Fruit fly (Drosophila melanogaster) whole organism, embryonic: ENCODE results near the gene CAHbeta.
A peak's percentile ranks its signal among the peaks of the same experiment; 100 is the strongest.

Experiments used
- Aef1 ChIP-seq: fragments of 200-800 bp; sonication (Bioruptor generic); IDR thresholded peaks from 3 replicates; pipeline ENCODE4 v1.3.6; 2022; ENCODE audit warnings: missing biosample characterization, missing genetic modification characterization
- B-H1 ChIP-seq: fragments of 200-800 bp; sonication (Bioruptor generic); IDR thresholded peaks from 3 replicates; pipeline ENCODE4 v1.3.6; 2022; ENCODE audit warnings: missing biosample characterization, missing genetic modification characterization
- Bteb2 ChIP-seq: fragments of 200-800 bp; sonication (Bioruptor generic); optimal IDR thresholded peaks from 2 replicates; lab custom pipeline; 2016; ENCODE audit warnings: missing biosample characterization, missing genetic modification characterization
- CG10979 ChIP-seq: fragments of 200-800 bp; sonication (Bioruptor generic); optimal IDR thresholded peaks from 2 replicates; lab custom pipeline; 2018; ENCODE audit warnings: missing biosample characterization, mild to moderate bottlenecking, missing genetic modification characterization, moderate library complexity
- CG11504 ChIP-seq: fragments of 200-800 bp; sonication (Bioruptor generic); optimal IDR thresholded peaks from 3 replicates; lab custom pipeline; 2019; ENCODE audit warnings: missing biosample characterization, mild to moderate bottlenecking, missing genetic modification characterization, moderate library complexity
- CG12236 ChIP-seq: fragments of 200-800 bp; sonication (Bioruptor generic); optimal IDR thresholded peaks from 2 replicates; lab custom pipeline; 2016; ENCODE audit warnings: missing biosample characterization, missing genetic modification characterization
- CG12659 ChIP-seq: fragments of 200-800 bp; sonication (Bioruptor generic); optimal IDR thresholded peaks from 3 replicates; lab custom pipeline; 2017; ENCODE audit warnings: mild to moderate bottlenecking, missing biosample characterization, missing genetic modification reagents, missing genetic modification characterization
- CG13287 ChIP-seq: fragments of 200-800 bp; sonication (Bioruptor generic); IDR thresholded peaks from 2 replicates; pipeline ENCODE4 v1.3.6; 2022; ENCODE audit warnings: missing biosample characterization, missing genetic modification characterization; ENCODE audit not compliant: partially characterized antibody
- CG16813 ChIP-seq: fragments of 200-800 bp; sonication (Bioruptor generic); IDR thresholded peaks from 3 replicates; pipeline ENCODE4 v1.3.6; 2022; ENCODE audit warnings: missing biosample characterization, missing genetic modification characterization; ENCODE audit not compliant: partially characterized antibody
- CG17186 ChIP-seq: fragments of 200-800 bp; sonication (Bioruptor generic); optimal IDR thresholded peaks from 3 replicates; lab custom pipeline; 2017; ENCODE audit warnings: missing biosample characterization, missing genetic modification reagents, missing genetic modification characterization
- CG18011 ChIP-seq: fragments of 200-800 bp; sonication (Bioruptor generic); optimal IDR thresholded peaks from 2 replicates; lab custom pipeline; 2017; ENCODE audit warnings: missing biosample characterization, missing genetic modification characterization, mild to moderate bottlenecking, moderate library complexity, missing genotype
- CG34224 ChIP-seq: fragments of 200-800 bp; sonication (Bioruptor generic); IDR thresholded peaks from 3 replicates; pipeline ENCODE4 v1.3.6; 2022; ENCODE audit warnings: missing biosample characterization, missing genetic modification characterization; ENCODE audit not compliant: partially characterized antibody
- CG7963 ChIP-seq: fragments of 200-800 bp; sonication (Bioruptor generic); IDR thresholded peaks from 3 replicates; pipeline ENCODE4 v1.3.6; 2022; ENCODE audit warnings: missing biosample characterization, missing genetic modification characterization; ENCODE audit not compliant: partially characterized antibody
- CTCF ChIP-seq: fragments of 200-800 bp; sonication (Bioruptor generic); optimal IDR thresholded peaks from 2 replicates; lab custom pipeline; 2017; ENCODE audit warnings: missing biosample characterization, mild to moderate bottlenecking, missing genetic modification characterization, moderate library complexity
- Dek ChIP-seq: fragments of 200-800 bp; sonication (Bioruptor generic); optimal IDR thresholded peaks from 3 replicates; lab custom pipeline; 2019; ENCODE audit warnings: missing biosample characterization, mild to moderate bottlenecking, missing genetic modification characterization, moderate library complexity
- Doc3 ChIP-seq: fragments of 200-800 bp; sonication (Bioruptor generic); IDR thresholded peaks from 3 replicates; pipeline ENCODE4 v1.3.6; 2022; ENCODE audit warnings: missing biosample characterization, missing genetic modification characterization; ENCODE audit not compliant: partially characterized antibody
- Ets97D ChIP-seq: fragments of 200-800 bp; sonication (Bioruptor generic); optimal IDR thresholded peaks from 3 replicates; lab custom pipeline; 2016; ENCODE audit warnings: missing biosample characterization, missing genetic modification characterization
- GATAe ChIP-seq: fragments of 200-800 bp; sonication (Bioruptor generic); conservative IDR thresholded peaks from 2 replicates; pipeline ENCODE4 v1.3.6; 2022; ENCODE audit warnings: missing biosample characterization, missing genetic modification characterization
- HLH3B ChIP-seq: fragments of 200-800 bp; sonication (Bioruptor generic); IDR thresholded peaks from 2 replicates; pipeline ENCODE4 v1.3.6; 2022; ENCODE audit warnings: missing biosample characterization, missing genetic modification characterization
- Hey ChIP-seq: fragments of 200-800 bp; sonication (Bioruptor generic); optimal IDR thresholded peaks from 3 replicates; lab custom pipeline; 2018; ENCODE audit warnings: missing biosample characterization, mild to moderate bottlenecking, missing genetic modification characterization
- Hsf ChIP-seq: fragments of 200-800 bp; sonication (Bioruptor generic); optimal IDR thresholded peaks from 3 replicates; lab custom pipeline; 2016; ENCODE audit warnings: missing biosample characterization, missing genetic modification characterization
- Jarid2 ChIP-seq: fragments of 200-800 bp; sonication (Bioruptor generic); optimal IDR thresholded peaks from 3 replicates; lab custom pipeline; 2017; ENCODE audit warnings: mild to moderate bottlenecking, missing biosample characterization, missing genetic modification reagents, missing genetic modification characterization
- MESR4 ChIP-seq: fragments of 200-800 bp; sonication (Bioruptor generic); optimal IDR thresholded peaks from 2 replicates; lab custom pipeline; 2018; ENCODE audit warnings: missing biosample characterization, mild to moderate bottlenecking, missing genetic modification characterization, moderate library complexity
- Mes4 ChIP-seq: fragments of 200-800 bp; sonication (Bioruptor generic); optimal IDR thresholded peaks from 2 replicates; lab custom pipeline; 2016; ENCODE audit warnings: missing biosample characterization, missing genetic modification characterization
- NC2α ChIP-seq: fragments of 200-800 bp; sonication (Bioruptor generic); optimal IDR thresholded peaks from 2 replicates; lab custom pipeline; 2016; ENCODE audit warnings: missing biosample characterization, missing genetic modification characterization
- Nf-YC ChIP-seq: fragments of 200-800 bp; optimal IDR thresholded peaks from 3 replicates; lab custom pipeline; 2019; ENCODE audit warnings: missing biosample characterization, mild to moderate bottlenecking, missing genetic modification characterization, moderate library complexity
- Oaz ChIP-seq: fragments of 200-800 bp; sonication (Bioruptor generic); IDR thresholded peaks from 2 replicates; pipeline ENCODE4 v1.3.6; 2022; ENCODE audit warnings: missing biosample characterization, missing genetic modification characterization
- Six4 ChIP-seq: fragments of 200-800 bp; sonication (Bioruptor generic); optimal IDR thresholded peaks from 2 replicates; lab custom pipeline; 2016; ENCODE audit warnings: missing biosample characterization, missing genetic modification characterization
- Sox102F ChIP-seq: fragments of 200-800 bp; sonication (Bioruptor generic); optimal IDR thresholded peaks from 2 replicates; lab custom pipeline; 2018; ENCODE audit warnings: missing biosample characterization, mild to moderate bottlenecking, missing genetic modification characterization, moderate library complexity
- Tbp ChIP-seq: fragments of >200 bp; optimal IDR thresholded peaks from 2 replicates; lab custom pipeline; 2018; ENCODE audit warnings: missing biosample characterization, missing genetic modification characterization
- Vsx1 ChIP-seq: fragments of 200-800 bp; sonication (Bioruptor generic); optimal IDR thresholded peaks from 2 replicates; lab custom pipeline; 2017; ENCODE audit warnings: missing biosample characterization, mild to moderate bottlenecking, missing genetic modification characterization, missing genetic modification reagents
- bowl ChIP-seq: fragments of 200-800 bp; sonication (Bioruptor generic); IDR thresholded peaks from 2 replicates; pipeline ENCODE4 v1.3.6; 2022; ENCODE audit warnings: missing biosample characterization, missing genetic modification characterization
- cad ChIP-seq: fragments of >200 bp; optimal IDR thresholded peaks from 2 replicates; lab custom pipeline; 2017; ENCODE audit warnings: missing biosample characterization, missing genetic modification characterization
- dati ChIP-seq: fragments of 200-800 bp; sonication (Bioruptor generic); IDR thresholded peaks from 2 replicates; pipeline ENCODE4 v1.3.6; 2022; ENCODE audit warnings: missing biosample characterization, missing genetic modification characterization
- dimm ChIP-seq: fragments of 200-800 bp; sonication (Bioruptor generic); IDR thresholded peaks from 2 replicates; pipeline ENCODE4 v1.3.6; 2022; ENCODE audit warnings: missing biosample characterization, missing genetic modification characterization
- esg ChIP-seq: fragments of 200-800 bp; sonication (Bioruptor generic); conservative IDR thresholded peaks from 2 replicates; pipeline ENCODE4 v1.3.6; 2022; ENCODE audit warnings: missing biosample characterization, missing genetic modification characterization
- fd3F ChIP-seq: fragments of 200-800 bp; sonication (Bioruptor generic); optimal IDR thresholded peaks from 2 replicates; lab custom pipeline; 2018; ENCODE audit warnings: missing biosample characterization, mild to moderate bottlenecking, missing genetic modification characterization, moderate library complexity
- ham ChIP-seq: fragments of 200-800 bp; sonication (Bioruptor generic); IDR thresholded peaks from 2 replicates; pipeline ENCODE4 v1.3.6; 2022; ENCODE audit warnings: missing biosample characterization, missing genetic modification characterization
- kah ChIP-seq: fragments of 200-800 bp; sonication (Bioruptor generic); optimal IDR thresholded peaks from 2 replicates; lab custom pipeline; 2018; ENCODE audit warnings: missing biosample characterization, mild to moderate bottlenecking, missing genetic modification characterization
- ken ChIP-seq: fragments of 200-800 bp; sonication (Bioruptor generic); IDR thresholded peaks from 3 replicates; pipeline ENCODE4 v1.3.6; 2022; ENCODE audit warnings: missing biosample characterization, missing genetic modification characterization
- mirr ChIP-seq: fragments of 200-800 bp; sonication (Bioruptor generic); optimal IDR thresholded peaks from 3 replicates; lab custom pipeline; 2018; ENCODE audit warnings: missing biosample characterization, mild to moderate bottlenecking, missing genetic modification characterization
- nau ChIP-seq: fragments of 200-800 bp; sonication (Bioruptor generic); optimal IDR thresholded peaks from 3 replicates; lab custom pipeline; 2017; ENCODE audit warnings: missing biosample characterization, mild to moderate bottlenecking, missing genetic modification characterization, missing genetic modification reagents
- nerfin-1 ChIP-seq: fragments of 200-800 bp; sonication (Bioruptor generic); optimal IDR thresholded peaks from 3 replicates; lab custom pipeline; 2019; ENCODE audit warnings: missing biosample characterization, mild to moderate bottlenecking, missing genetic modification characterization, moderate library complexity
- nom ChIP-seq: fragments of 200-800 bp; sonication (Bioruptor generic); optimal IDR thresholded peaks from 2 replicates; lab custom pipeline; 2017; ENCODE audit warnings: missing biosample characterization, missing genetic modification characterization, mild to moderate bottlenecking, moderate library complexity, missing genetic modification reagents
- otp ChIP-seq: fragments of 200-800 bp; sonication (Bioruptor generic); IDR thresholded peaks from 3 replicates; pipeline ENCODE4, ENCODE4 v1.3.6; 2022; ENCODE audit warnings: missing biosample characterization, missing genetic modification characterization
- pb ChIP-seq: fragments of 200-800 bp; sonication (Bioruptor generic); optimal IDR thresholded peaks from 3 replicates; lab custom pipeline; 2016; ENCODE audit warnings: missing biosample characterization, missing genetic modification characterization
- sens-2 ChIP-seq: fragments of 200-800 bp; sonication (Bioruptor generic); IDR thresholded peaks from 2 replicates; pipeline ENCODE4 v1.3.6; 2022; ENCODE audit warnings: missing biosample characterization, missing genetic modification characterization
- seq ChIP-seq: fragments of 200-800 bp; sonication (Bioruptor generic); IDR thresholded peaks from 2 replicates; pipeline ENCODE4 v1.3.6; 2022; ENCODE audit warnings: missing biosample characterization, missing genetic modification characterization
- sqz ChIP-seq: fragments of 200-800 bp; sonication (Bioruptor generic); optimal IDR thresholded peaks from 3 replicates; lab custom pipeline; 2018; ENCODE audit warnings: missing biosample characterization, mild to moderate bottlenecking, missing genetic modification characterization
- tgo ChIP-seq: fragments of 200-800 bp; sonication (Bioruptor generic); IDR thresholded peaks from 3 replicates; pipeline ENCODE4 v1.3.6; 2022; ENCODE audit warnings: missing biosample characterization, missing genetic modification characterization
- wdn ChIP-seq: fragments of 200-800 bp; sonication (Bioruptor generic); IDR thresholded peaks from 2 replicates; pipeline ENCODE4 v1.3.6; 2022; ENCODE audit warnings: missing biosample characterization, missing genetic modification characterization
- z ChIP-seq: fragments of 200-800 bp; sonication (Bioruptor generic); IDR thresholded peaks from 3 replicates; pipeline ENCODE4 v1.3.6; 2022; ENCODE audit warnings: missing biosample characterization, missing genetic modification characterization

The CAHbeta gene

DNA sequence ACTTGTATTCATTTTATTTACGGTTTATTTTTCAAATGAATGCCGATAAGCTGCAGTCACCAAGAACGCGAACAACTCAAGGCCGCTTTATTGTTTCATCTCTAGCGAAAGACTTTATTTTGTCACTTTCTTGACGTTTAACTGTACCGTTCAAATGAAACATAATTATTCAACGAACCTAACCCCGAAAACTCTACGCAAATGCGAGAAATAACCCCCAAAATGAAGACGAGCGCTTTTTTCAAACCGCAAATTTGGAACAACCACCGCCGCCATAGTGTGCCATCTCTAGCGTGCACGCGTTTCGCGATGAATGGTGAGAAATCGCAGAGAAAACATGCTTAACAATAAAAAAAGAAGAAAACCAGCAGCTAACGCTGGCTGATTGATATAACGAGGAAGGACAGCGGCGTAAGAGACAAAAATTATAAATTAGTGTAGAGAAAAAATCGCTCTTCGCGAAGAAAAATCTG, 4.0 kb downstream of the CAHbeta start, which contains the start of gene CG11970 (continued):
- TF ChIP-seq NC2α (GFP tag; lab: Kevin White, UChicago) (no peak), CG18011 (peak; percentile 30), HLH3B (no peak), sens-2 (GFP tag; lab: Robert Waterston, UW) (no peak), ham (GFP tag; lab: Robert Waterston, UW) (no peak), pb (no peak), nom (GFP tag; lab: Kevin White, UChicago) (no peak), CG17186 (no peak), CG16813 (GFP tag; lab: Robert Waterston, UW) (peak; percentile 65), GATAe (no peak), Doc3 (peak; percentile 60; the same call in 2 of the 3 replicates), CG10979 (tag; lab: Kevin White, UChicago) (no peak), Hey (tag; lab: Kevin White, UChicago) (no peak), bowl (no peak), Mes4 (no peak), CG12236 (no peak), Dek (tag; lab: Kevin White, UChicago) (peak; percentile 1), dati (GFP tag; lab: Robert Waterston, UW) (no peak), dimm (no peak), CTCF (GFP tag; lab: Kevin White, UChicago) (peak; percentile 3), Nf-YC (tag; lab: Kevin White, UChicago) (peak; percentile 44), sqz (no peak), Ets97D (peak; percentile 28), CG12659 (GFP tag; lab: Kevin White, UChicago) (peak; percentile 30), CG11504 (tag; lab: Kevin White, UChicago) (no peak), Sox102F (GFP tag; lab: Kevin White, UChicago) (no peak), fd3F (GFP tag; lab: Kevin White, UChicago) (no peak), z (no peak), ken (GFP tag; lab: Robert Waterston, UW) (no peak), Tbp (no peak), B-H1 (GFP tag; lab: Robert Waterston, UW) (no peak), nerfin-1 (tag; lab: Kevin White, UChicago) (peak; percentile 8), cad (GFP tag; lab: Kevin White, UChicago) (no peak), CG34224 (GFP tag; lab: Robert Waterston, UW) (peak; percentile 8; the same call in 2 of the 3 replicates), nau (GFP tag; lab: Kevin White, UChicago) (no peak), Oaz (GFP tag; lab: Robert Waterston, UW) (no peak), kah (GFP tag; lab: Kevin White, UChicago) (no peak), CG13287 (GFP tag; lab: Robert Waterston, UW) (peak; percentile 63), mirr (GFP tag; lab: Kevin White, UChicago) (no peak), Six4 (GFP tag; lab: Kevin White, UChicago) (no peak), Aef1 (GFP tag; lab: Robert Waterston, UW) (peak; percentile 48; the same call in 1 of the 3 replicates), wdn (no peak), Bteb2 (GFP tag; lab: Kevin White, UChicago) (no peak), seq (GFP tag; lab: Robert Waterston, UW) (peak; percentile 53), Hsf (GFP tag; lab: Kevin White, UChicago) (peak; percentile 34), otp (GFP tag; lab: Robert Waterston, UW) (no peak), esg (GFP tag; lab: Robert Waterston, UW) (no peak), Vsx1 (GFP tag; lab: Kevin White, UChicago) (no peak), Jarid2 (no peak), CG7963 (GFP tag; lab: Robert Waterston, UW) (no peak), tgo (GFP tag; lab: Robert Waterston, UW) (peak; percentile 19; the same call in 1 of the 3 replicates), MESR4 (GFP tag; lab: Kevin White, UChicago) (peak; percentile 86)
